Fruit fly (Drosophila melanogaster) whole organism, wandering third instar larva: ENCODE data around the gene narya.
A peak's percentile ranks its signal among the peaks of the same experiment; 100 is the strongest.

Experiments used
- Abd-B ChIP-seq: fragments of >200 bp; optimal IDR thresholded peaks from 2 replicates; lab custom pipeline; 2017; ENCODE audit warnings: missing biosample characterization, missing genetic modification characterization
- CG32264 ChIP-seq: fragments of 200-800 bp; sonication (Bioruptor generic); optimal IDR thresholded peaks from 2 replicates; lab custom pipeline; 2016; ENCODE audit warnings: missing biosample characterization, missing genetic modification characterization
- CrebA ChIP-seq: fragments of 200-800 bp; sonication (Bioruptor generic); optimal IDR thresholded peaks from 2 replicates; lab custom pipeline; 2016; ENCODE audit warnings: missing biosample characterization, mild to moderate bottlenecking, missing genetic modification characterization, borderline replicate concordance
- Dfd ChIP-seq: fragments of >200 bp; optimal IDR thresholded peaks from 2 replicates; lab custom pipeline; 2017; ENCODE audit warnings: missing biosample characterization, missing genetic modification characterization
- HLH106 ChIP-seq: fragments of 200-800 bp; optimal IDR thresholded peaks from 3 replicates; lab custom pipeline; 2019; ENCODE audit warnings: missing biosample characterization, mild to moderate bottlenecking, missing genetic modification characterization, moderate library complexity
- Hr83 ChIP-seq: fragments of 200-300 bp; sonication (Bioruptor generic); optimal IDR thresholded peaks from 2 replicates; lab custom pipeline; 2016; ENCODE audit warnings: missing biosample characterization, mild to moderate bottlenecking, missing genetic modification characterization, moderate library complexity; ENCODE audit not compliant: poor library complexity, severe bottlenecking
- Jra ChIP-seq: sonication (Bioruptor generic); optimal IDR thresholded peaks from 2 replicates; lab custom pipeline; 2016; ENCODE audit warnings: missing biosample characterization, missing genetic modification characterization
- Mio ChIP-seq: sonication (Bioruptor generic); optimal IDR thresholded peaks from 2 replicates; lab custom pipeline; 2016; ENCODE audit warnings: missing biosample characterization, missing genetic modification characterization
- Myc ChIP-seq: fragments of >200 bp; optimal IDR thresholded peaks from 2 replicates; lab custom pipeline; 2017
- OdsH ChIP-seq: fragments of 200-800 bp; sonication (Bioruptor generic); optimal IDR thresholded peaks from 2 replicates; lab custom pipeline; 2016; ENCODE audit warnings: missing biosample characterization, mild to moderate bottlenecking, missing genetic modification characterization
- Rel ChIP-seq, 2 experiments: fragments of 200-800 bp; sonication (Bioruptor generic) in 1 of 2; optimal IDR thresholded peaks; 2 replicates in 1 of 2; 3 replicates in 1 of 2; lab custom pipeline; 2016 to 2019; ENCODE audit warnings: mild to moderate bottlenecking in 2 of 2, missing biosample characterization in 2 of 2, missing genetic modification characterization in 2 of 2, moderate library complexity in 1 of 2
- Sp1 ChIP-seq: fragments of 200-800 bp; sonication (Bioruptor generic); optimal IDR thresholded peaks from 3 replicates; lab custom pipeline; 2019; ENCODE audit warnings: missing biosample characterization, mild to moderate bottlenecking, missing genetic modification characterization, moderate library complexity
- Vsx2 ChIP-seq: fragments of 200-300, 225-300 bp; sonication (Bioruptor generic); optimal IDR thresholded peaks from 2 replicates; lab custom pipeline; 2018; ENCODE audit warnings: missing biosample characterization, missing genetic modification characterization; ENCODE audit not compliant: partially characterized antibody
- br ChIP-seq: fragments of 200-800 bp; sonication (Bioruptor generic); optimal IDR thresholded peaks from 2 replicates; lab custom pipeline; 2016; ENCODE audit warnings: missing biosample characterization, missing genetic modification characterization
- brk ChIP-seq: fragments of 200-800 bp; sonication (Bioruptor generic); optimal IDR thresholded peaks from 2 replicates; lab custom pipeline; 2016; ENCODE audit warnings: missing biosample characterization, mild to moderate bottlenecking, missing genetic modification characterization
- dl ChIP-seq, 2 experiments: fragments of 175-275, 200-275 bp in 1 of 2; fragments of 200-275 bp in 1 of 2; sonication (Bioruptor generic); optimal IDR thresholded peaks; lab custom pipeline; 2018; ENCODE audit warnings: mild to moderate bottlenecking in 2 of 2, missing biosample characterization in 2 of 2, missing genetic modification characterization in 2 of 2, moderate library complexity in 2 of 2; ENCODE audit not compliant: partially characterized antibody in 2 of 2, insufficient read depth in 1 of 2
- dmrt93B ChIP-seq: fragments of 200-800 bp; sonication (Bioruptor generic); optimal IDR thresholded peaks from 2 replicates; lab custom pipeline; 2018; ENCODE audit warnings: missing biosample characterization, mild to moderate bottlenecking, missing genetic modification characterization
- dsf ChIP-seq: sonication (Bioruptor generic); optimal IDR thresholded peaks from 2 replicates; lab custom pipeline; 2016; ENCODE audit warnings: missing biosample characterization, missing genetic modification characterization, borderline replicate concordance
- foxo ChIP-seq, 2 experiments: fragments of 200-800 bp; sonication (Bioruptor generic); optimal IDR thresholded peaks; 2 replicates in 1 of 2; 3 replicates in 1 of 2; lab custom pipeline; 2016 to 2017; ENCODE audit warnings: missing biosample characterization in 2 of 2, missing genetic modification characterization in 2 of 2
- fru ChIP-seq: fragments of 200-800 bp; sonication (Bioruptor generic); optimal IDR thresholded peaks from 3 replicates; lab custom pipeline; 2016; ENCODE audit warnings: missing biosample characterization, mild to moderate bottlenecking, missing genetic modification characterization
- h ChIP-seq: fragments of 200-800 bp; sonication (Bioruptor generic); optimal IDR thresholded peaks from 3 replicates; lab custom pipeline; 2016; ENCODE audit warnings: missing biosample characterization, mild to moderate bottlenecking, missing genetic modification characterization
- jim ChIP-seq: fragments of 175-275, 200-325 bp; sonication (Bioruptor generic); optimal IDR thresholded peaks from 2 replicates; lab custom pipeline; 2016; ENCODE audit warnings: missing biosample characterization, mild to moderate bottlenecking, missing genetic modification characterization
- lola ChIP-seq: fragments of >200 bp; optimal IDR thresholded peaks from 2 replicates; lab custom pipeline; 2017; ENCODE audit warnings: missing biosample characterization, missing genetic modification characterization
- pan ChIP-seq: fragments of >200 bp; optimal IDR thresholded peaks from 2 replicates; lab custom pipeline; 2017
- sage ChIP-seq: fragments of 200-800 bp; sonication (Bioruptor generic); optimal IDR thresholded peaks from 2 replicates; lab custom pipeline; 2016; ENCODE audit warnings: missing biosample characterization, mild to moderate bottlenecking, missing genetic modification characterization
- tai ChIP-seq: sonication (Bioruptor generic); optimal IDR thresholded peaks from 2 replicates; lab custom pipeline; 2016; ENCODE audit warnings: missing biosample characterization, missing genetic modification characterization
- usp ChIP-seq: fragments of >200 bp; optimal IDR thresholded peaks from 2 replicates; lab custom pipeline; 2017; ENCODE audit warnings: missing biosample characterization, missing genetic modification characterization
- woc ChIP-seq: sonication (Bioruptor generic); optimal IDR thresholded peaks from 2 replicates; lab custom pipeline; 2016; ENCODE audit warnings: missing biosample characterization, mild to moderate bottlenecking, missing genetic modification characterization

Gene narya

dm6 chrX:19474763-19475162 is at the start of gene narya:
Gene narya (plus strand): TSS chrX:19475063.
- no peak for TF ChIP-seq foxo (GFP tag; optimal IDR thresholded peaks at IDR 0.05; lab: Kevin White, UChicago)

dm6 chrX:19429243-19429642 is 45.6 kb upstream of the narya start:
- no peak for TF ChIP-seq tai (GFP tag; lab: Kevin White, UChicago)
- TF ChIP-seq foxo (GFP tag; optimal IDR thresholded peaks at IDR 0.05; lab: Kevin White, UChicago) = no peak
- TF ChIP-seq Mio (GFP tag; lab: Kevin White, UChicago) = no peak
- no peak for TF ChIP-seq brk (GFP tag; lab: Kevin White, UChicago)
- no peak for TF ChIP-seq Vsx2 (GFP tag; lab: Kevin White, UChicago)
- no peak for TF ChIP-seq CrebA (GFP tag; lab: Kevin White, UChicago)
- TF ChIP-seq CG32264 (GFP tag; lab: Kevin White, UChicago) = no peak
- TF ChIP-seq fru (GFP tag; lab: Kevin White, UChicago) = no peak
- no peak for TF ChIP-seq OdsH (GFP tag; lab: Kevin White, UChicago)
- TF ChIP-seq Rel (GFP tag; optimal IDR thresholded peaks at IDR 0.05; lab: Kevin White, UChicago) = no peak
- no peak for TF ChIP-seq Rel (tag; optimal IDR thresholded peaks at IDR 0.05; lab: Kevin White, UChicago)
- no peak for TF ChIP-seq Jra (GFP tag; lab: Kevin White, UChicago)

- no peak for TF ChIP-seq sage
- no peak for TF ChIP-seq Myc
These were observed 41.1 kb upstream of the narya start for dm6 chrX:19433766-19434165.

dm6 chrX:19448297-19448696 is 26.6 kb upstream of the narya start:
- no peak for TF ChIP-seq foxo (GFP tag; optimal IDR thresholded peaks at IDR 0.05; lab: Kevin White, UChicago)
- TF ChIP-seq pan (lab: Kevin White, UChicago) = no peak
- TF ChIP-seq CG32264 (GFP tag; lab: Kevin White, UChicago) = no peak
- TF ChIP-seq tai (GFP tag; lab: Kevin White, UChicago) = no peak
- TF ChIP-seq dl (GFP tag; optimal IDR thresholded peaks at IDR 0.05; lab: Kevin White, UChicago; ENCODE audit: insufficient read depth in 1 of 2, partially characterized antibody in 2 of 2) = no peak
- no peak for TF ChIP-seq Vsx2 (GFP tag; lab: Kevin White, UChicago)
- TF ChIP-seq sage = no peak
- no peak for TF ChIP-seq Sp1 (GFP tag; lab: Kevin White, UChicago)
- TF ChIP-seq lola (GFP tag; lab: Kevin White, UChicago) = no peak
- TF ChIP-seq Rel (GFP tag; optimal IDR thresholded peaks at IDR 0.05; lab: Kevin White, UChicago) = no peak
- TF ChIP-seq Rel (tag; optimal IDR thresholded peaks at IDR 0.05; lab: Kevin White, UChicago) = no peak
- no peak for TF ChIP-seq h (GFP tag; lab: Kevin White, UChicago)
- no peak for TF ChIP-seq usp (GFP tag; lab: Kevin White, UChicago)
- TF ChIP-seq br (GFP tag; lab: Kevin White, UChicago) = no peak
- no peak for TF ChIP-seq HLH106 (tag; lab: Kevin White, UChicago)
- no peak for TF ChIP-seq fru (GFP tag; lab: Kevin White, UChicago)
- no peak for TF ChIP-seq Hr83 (GFP tag; lab: Kevin White, UChicago)
- TF ChIP-seq Abd-B (GFP tag; lab: Kevin White, UChicago) = no peak
- no peak for TF ChIP-seq dsf (GFP tag; lab: Kevin White, UChicago)
- TF ChIP-seq Dfd = no peak
- no peak for TF ChIP-seq woc (GFP tag; lab: Kevin White, UChicago)

dm6 chrX:19453138-19453537 is 21.7 kb upstream of the narya start:
- TF ChIP-seq dmrt93B (GFP tag; lab: Kevin White, UChicago) (no peak), HLH106 (tag; lab: Kevin White, UChicago) (peak; percentile 1), foxo (GFP tag; optimal IDR thresholded peaks at IDR 0.05; lab: Kevin White, UChicago) (peak in 1 of 2 experiments; percentile 12)

dm6 chrX:19461630-19462029 is 13.2 kb upstream of the narya start:
- TF ChIP-seq jim (GFP tag; lab: Kevin White, UChicago) (no peak), tai (GFP tag; lab: Kevin White, UChicago) (no peak), Vsx2 (GFP tag; lab: Kevin White, UChicago) (no peak)
